Fruit fly (Drosophila melanogaster) whole organism, embryonic: Measurements from ENCODE around the gene CG17187.

Experiments used
- Adf1 ChIP-seq: fragments of 200-800 bp; sonication (Bioruptor generic); IDR thresholded peaks from 2 replicates; pipeline ENCODE4 v1.3.6; 2022; ENCODE audit warnings: missing biosample characterization, missing genetic modification characterization
- B-H2 ChIP-seq: fragments of 200-800 bp; sonication (Bioruptor generic); optimal IDR thresholded peaks from 2 replicates; lab custom pipeline; 2018; ENCODE audit warnings: missing biosample characterization, mild to moderate bottlenecking, missing genetic modification characterization
- CG10147 ChIP-seq: fragments of 200-800 bp; sonication (Bioruptor generic); optimal IDR thresholded peaks from 2 replicates; lab custom pipeline; 2019; ENCODE audit warnings: missing biosample characterization, mild to moderate bottlenecking, missing genetic modification characterization, moderate library complexity
- CG14710 ChIP-seq: fragments of 200-800 bp; sonication (Bioruptor generic); optimal IDR thresholded peaks from 3 replicates; lab custom pipeline; 2019; ENCODE audit warnings: missing biosample characterization, mild to moderate bottlenecking, missing genetic modification characterization, moderate library complexity
- CG1529 ChIP-seq: fragments of 200-800 bp; sonication (Bioruptor generic); optimal IDR thresholded peaks from 3 replicates; lab custom pipeline; 2018; ENCODE audit warnings: missing biosample characterization, missing genetic modification characterization
- CG16779 ChIP-seq: fragments of 200-800 bp; sonication (Bioruptor generic); IDR thresholded peaks from 2 replicates; pipeline ENCODE4 v1.3.6; 2022; ENCODE audit warnings: missing biosample characterization, missing genetic modification characterization
- CG16813 ChIP-seq: fragments of 200-800 bp; sonication (Bioruptor generic); IDR thresholded peaks from 3 replicates; pipeline ENCODE4 v1.3.6; 2022; ENCODE audit warnings: missing biosample characterization, missing genetic modification characterization; ENCODE audit not compliant: partially characterized antibody
- CG31388 ChIP-seq: fragments of 200-800 bp; sonication (Bioruptor generic); optimal IDR thresholded peaks from 2 replicates; lab custom pipeline; 2016; ENCODE audit warnings: missing biosample characterization, missing genetic modification characterization
- CG34422 ChIP-seq: fragments of 200-800 bp; sonication (Bioruptor generic); IDR thresholded peaks from 3 replicates; pipeline ENCODE4 v1.3.6; 2022; ENCODE audit warnings: missing biosample characterization, missing genetic modification characterization
- CG3995 ChIP-seq: fragments of 200-800 bp; sonication (Bioruptor generic); optimal IDR thresholded peaks from 3 replicates; lab custom pipeline; 2016; ENCODE audit warnings: missing biosample characterization, missing genetic modification characterization
- CG4360 ChIP-seq: fragments of 200-800 bp; sonication (Bioruptor generic); IDR thresholded peaks from 2 replicates; pipeline ENCODE4 v1.3.6; 2022; ENCODE audit warnings: missing biosample characterization, missing genetic modification characterization
- CG5245 ChIP-seq: fragments of 200-800 bp; sonication (Bioruptor generic); optimal IDR thresholded peaks from 3 replicates; lab custom pipeline; 2016; ENCODE audit warnings: missing biosample characterization, missing genetic modification characterization
- CG6765 ChIP-seq: fragments of 200-800 bp; sonication (Bioruptor generic); optimal IDR thresholded peaks from 3 replicates; lab custom pipeline; 2017; ENCODE audit warnings: missing biosample characterization, mild to moderate bottlenecking, missing genetic modification characterization
- CG7556 ChIP-seq: fragments of 200-800 bp; sonication (Bioruptor generic); optimal IDR thresholded peaks from 2 replicates; lab custom pipeline; 2017; ENCODE audit warnings: missing biosample characterization, mild to moderate bottlenecking, missing genetic modification characterization
- CG8478 ChIP-seq: fragments of >200 bp; optimal IDR thresholded peaks from 2 replicates; lab custom pipeline; 2018
- CG8944 ChIP-seq: fragments of 200-800 bp; sonication (Bioruptor generic); optimal IDR thresholded peaks from 3 replicates; lab custom pipeline; 2016; ENCODE audit warnings: missing biosample characterization, missing genetic modification characterization
- CG9437 ChIP-seq: fragments of 200-800 bp; sonication (Bioruptor generic); optimal IDR thresholded peaks from 2 replicates; lab custom pipeline; 2018; ENCODE audit warnings: missing biosample characterization, mild to moderate bottlenecking, missing genetic modification characterization
- CkIIα-i1 ChIP-seq: fragments of 200-800 bp; sonication (Bioruptor generic); IDR thresholded peaks from 2 replicates; pipeline ENCODE4 v1.3.6; 2022; ENCODE audit warnings: missing biosample characterization, missing genetic modification characterization
- D ChIP-seq, 2 experiments: fragments of 200-800 bp in 1 of 2; fragments of >200 bp in 1 of 2; sonication (Bioruptor generic) in 1 of 2; optimal IDR thresholded peaks; 2 replicates in 1 of 2; 3 replicates in 1 of 2; lab custom pipeline; 2017; ENCODE audit warnings: mild to moderate bottlenecking in 1 of 2, missing biosample characterization in 1 of 2, missing genetic modification characterization in 1 of 2, missing genetic modification reagents in 1 of 2
- HHEX ChIP-seq: fragments of 200-800 bp; sonication (Bioruptor generic); optimal IDR thresholded peaks from 3 replicates; lab custom pipeline; 2017; ENCODE audit warnings: missing biosample characterization, mild to moderate bottlenecking, missing genetic modification characterization, missing genetic modification reagents
- MTF-1 ChIP-seq: fragments of 200-800 bp; sonication (Bioruptor generic); optimal IDR thresholded peaks from 2 replicates; lab custom pipeline; 2018; ENCODE audit warnings: missing biosample characterization, mild to moderate bottlenecking, missing genetic modification characterization, borderline replicate concordance
- NC2α ChIP-seq: fragments of 200-800 bp; sonication (Bioruptor generic); optimal IDR thresholded peaks from 2 replicates; lab custom pipeline; 2016; ENCODE audit warnings: missing biosample characterization, missing genetic modification characterization
- Opbp ChIP-seq: fragments of 200-800 bp; sonication (Bioruptor generic); IDR thresholded peaks from 3 replicates; pipeline ENCODE4 v1.3.6; 2022; ENCODE audit warnings: missing biosample characterization, missing genetic modification characterization; ENCODE audit not compliant: partially characterized antibody
- Rx ChIP-seq: fragments of 200-800 bp; sonication (Bioruptor generic); IDR thresholded peaks from 2 replicates; pipeline ENCODE4 v1.3.6; 2022; ENCODE audit warnings: missing biosample characterization, missing genetic modification characterization
- Ssrp ChIP-seq: fragments of 200-800 bp; sonication (Bioruptor generic); optimal IDR thresholded peaks from 2 replicates; lab custom pipeline; 2018; ENCODE audit warnings: missing biosample characterization, mild to moderate bottlenecking, missing genetic modification characterization, moderate library complexity
- Trl ChIP-seq, 3 experiments: fragments of >200 bp in 2 of 3; fragments of 200-800 bp in 1 of 3; sonication (Bioruptor generic) in 1 of 3; optimal IDR thresholded peaks; 2 replicates in 1 of 3; 3 replicates in 2 of 3; lab custom pipeline; 2016 to 2017; ENCODE audit warnings: missing biosample characterization in 1 of 3, missing genetic modification characterization in 1 of 3
- Usf ChIP-seq: fragments of 200-800 bp; sonication (Bioruptor generic); optimal IDR thresholded peaks from 2 replicates; lab custom pipeline; 2017; ENCODE audit warnings: missing genotype, missing biosample characterization, missing genetic modification characterization
- YL-1 ChIP-seq: fragments of 200-800 bp; sonication (Bioruptor generic); optimal IDR thresholded peaks from 3 replicates; lab custom pipeline; 2017; ENCODE audit warnings: missing biosample characterization, mild to moderate bottlenecking, missing genetic modification characterization
- ato ChIP-seq: fragments of 200-800 bp; sonication (Bioruptor generic); IDR thresholded peaks from 2 replicates; pipeline ENCODE4 v1.3.6; 2022; ENCODE audit warnings: missing biosample characterization, missing genetic modification characterization; ENCODE audit not compliant: partially characterized antibody
- croc ChIP-seq: fragments of 200-800 bp; sonication (Bioruptor generic); conservative IDR thresholded peaks from 3 replicates; pipeline ENCODE4 v1.3.6; 2022; ENCODE audit warnings: missing biosample characterization, missing genetic modification characterization
- da ChIP-seq: fragments of 200-800 bp; sonication (Bioruptor generic); optimal IDR thresholded peaks from 2 replicates; lab custom pipeline; 2016; ENCODE audit warnings: missing biosample characterization, missing genetic modification characterization
- dan ChIP-seq: fragments of 200-800 bp; sonication (Bioruptor generic); IDR thresholded peaks from 2 replicates; pipeline ENCODE4 v1.3.6; 2022; ENCODE audit warnings: missing biosample characterization, missing genetic modification characterization
- gcm2 ChIP-seq: fragments of 200-800 bp; sonication (Bioruptor generic); optimal IDR thresholded peaks from 2 replicates; lab custom pipeline; 2016; ENCODE audit warnings: missing biosample characterization, missing genetic modification characterization
- gsb-n ChIP-seq: fragments of 200-800 bp; sonication (Bioruptor generic); optimal IDR thresholded peaks from 3 replicates; lab custom pipeline; 2018; ENCODE audit warnings: missing biosample characterization, mild to moderate bottlenecking, missing genetic modification characterization
- ham ChIP-seq: fragments of 200-800 bp; sonication (Bioruptor generic); IDR thresholded peaks from 2 replicates; pipeline ENCODE4 v1.3.6; 2022; ENCODE audit warnings: missing biosample characterization, missing genetic modification characterization
- lab ChIP-seq: fragments of 200-800 bp; sonication (Bioruptor generic); optimal IDR thresholded peaks from 3 replicates; lab custom pipeline; 2017; ENCODE audit warnings: missing biosample characterization, missing genetic modification characterization, mild to moderate bottlenecking, moderate library complexity, missing genetic modification reagents
- lbe ChIP-seq: fragments of 200-800 bp; sonication (Bioruptor generic); optimal IDR thresholded peaks from 2 replicates; lab custom pipeline; 2016; ENCODE audit warnings: missing biosample characterization, mild to moderate bottlenecking, missing genetic modification characterization
- lilli ChIP-seq: fragments of 200-800 bp; sonication (Bioruptor generic); optimal IDR thresholded peaks from 3 replicates; lab custom pipeline; 2016; ENCODE audit warnings: missing biosample characterization, missing genetic modification characterization
- mam ChIP-seq: fragments of 200-800 bp; sonication (Bioruptor generic); optimal IDR thresholded peaks from 3 replicates; lab custom pipeline; 2016; ENCODE audit warnings: missing biosample characterization, missing genetic modification characterization
- nom ChIP-seq: fragments of 200-800 bp; sonication (Bioruptor generic); optimal IDR thresholded peaks from 2 replicates; lab custom pipeline; 2017; ENCODE audit warnings: missing biosample characterization, missing genetic modification characterization, mild to moderate bottlenecking, moderate library complexity, missing genetic modification reagents
- pb ChIP-seq: fragments of 200-800 bp; sonication (Bioruptor generic); optimal IDR thresholded peaks from 3 replicates; lab custom pipeline; 2016; ENCODE audit warnings: missing biosample characterization, missing genetic modification characterization
- pnt ChIP-seq: fragments of 200-800 bp; sonication (Bioruptor generic); optimal IDR thresholded peaks from 3 replicates; lab custom pipeline; 2016; ENCODE audit warnings: missing biosample characterization, missing genetic modification characterization
- prd ChIP-seq, 3 experiments: fragments of >200 bp in 2 of 3; fragments of 200-800 bp in 1 of 3; sonication (Bioruptor generic) in 1 of 3; optimal IDR thresholded peaks in 2 of 3; IDR thresholded peaks in 1 of 3; 2 replicates in 2 of 3; 3 replicates in 1 of 3; pipeline versions ENCODE4 v1.3.6 to Lab custom; 2017 to 2022; ENCODE audit warnings: missing biosample characterization in 1 of 3, missing genetic modification characterization in 1 of 3
- pum ChIP-seq: fragments of 200-800 bp; sonication (Bioruptor generic); optimal IDR thresholded peaks from 2 replicates; lab custom pipeline; 2016; ENCODE audit warnings: missing biosample characterization, missing genetic modification characterization
- schlank ChIP-seq: fragments of 200-800 bp; sonication (Bioruptor generic); optimal IDR thresholded peaks from 2 replicates; lab custom pipeline; 2018; ENCODE audit warnings: missing biosample characterization, mild to moderate bottlenecking, missing genetic modification characterization
- scrt ChIP-seq: fragments of 200-800 bp; sonication (Bioruptor generic); optimal IDR thresholded peaks from 2 replicates; lab custom pipeline; 2018; ENCODE audit warnings: missing biosample characterization, mild to moderate bottlenecking, missing genetic modification characterization, moderate library complexity
- sens ChIP-seq: fragments of 200-800 bp; sonication (Bioruptor generic); peaks from one replicate; lab custom pipeline; 2016; ENCODE audit warnings: missing biosample characterization, missing genetic modification characterization
- twi ChIP-seq: fragments of 200-800 bp; optimal IDR thresholded peaks from 2 replicates; lab custom pipeline; 2019; ENCODE audit warnings: missing biosample characterization, mild to moderate bottlenecking, missing genetic modification characterization, moderate library complexity
- zen ChIP-seq: fragments of 200-800 bp; sonication (Bioruptor generic); optimal IDR thresholded peaks from 3 replicates; lab custom pipeline; 2018; ENCODE audit warnings: missing biosample characterization, mild to moderate bottlenecking, missing genetic modification characterization, moderate library complexity

CG17187 gene

dm6 chr3R:11209801-11210402 lies 21.8 kb downstream of the CG17187 start, which contains the start of the genes SdhC and Tctp (continued):
- TF ChIP-seq B-H2 (peak; percentile 61), CG8944 (GFP tag; lab: Kevin White, UChicago) (no peak), CG3995 (GFP tag; lab: Kevin White, UChicago) (peak; percentile 45), YL-1 (GFP tag; lab: Kevin White, UChicago) (peak; percentile 90), Opbp (no peak), pum (GFP tag; lab: Kevin White, UChicago) (no peak), gcm2 (GFP tag; lab: Kevin White, UChicago) (no peak), ham (no peak), CG4360 (no peak), pb (GFP tag; lab: Kevin White, UChicago) (peak; percentile 18), da (GFP tag; lab: Kevin White, UChicago) (no peak), lbe (GFP tag; lab: Kevin White, UChicago) (peak; percentile 7), pnt (GFP tag; lab: Kevin White, UChicago) (no peak), lab (peak; percentile 41), CG31388 (no peak), CG14710 (tag; lab: Kevin White, UChicago) (peak; percentile 89), CG16779 (GFP tag; lab: Robert Waterston, UW) (no peak), lilli (GFP tag; lab: Kevin White, UChicago) (peak; percentile 44), CG1529 (GFP tag; lab: Kevin White, UChicago) (peak; percentile 6), croc (no peak), Ssrp (tag; lab: Kevin White, UChicago) (no peak), CG6765 (GFP tag; lab: Kevin White, UChicago) (peak; percentile 40), CG10147 (peak; percentile 6), D (optimal IDR thresholded peaks at IDR 0.05; lab: Kevin White, UChicago) (no peak), D (GFP tag; optimal IDR thresholded peaks at IDR 0.05; lab: Kevin White, UChicago) (no peak), sens (peak; percentile 90), MTF-1 (GFP tag; lab: Kevin White, UChicago) (no peak), CG9437 (peak; percentile 36), dan (GFP tag; lab: Robert Waterston, UW) (no peak), NC2α (GFP tag; lab: Kevin White, UChicago) (no peak), gsb-n (tag; lab: Kevin White, UChicago) (peak; percentile 45), CG7556 (GFP tag; lab: Kevin White, UChicago) (peak; percentile 33), mam (GFP tag; lab: Kevin White, UChicago) (peak; percentile 47), Usf (GFP tag; lab: Kevin White, UChicago) (no peak), scrt (GFP tag; lab: Kevin White, UChicago) (peak; percentile 32), zen (tag; lab: Kevin White, UChicago) (peak; percentile 70), CkIIα-i1 (GFP tag; lab: Robert Waterston, UW) (no peak), HHEX (GFP tag; lab: Kevin White, UChicago) (no peak), prd (optimal IDR thresholded peaks at IDR 0.05; lab: Kevin White, UChicago) (no peak), prd (GFP tag; IDR thresholded peaks at IDR 0.05; lab: Robert Waterston, UW) (no peak), nom (GFP tag; lab: Kevin White, UChicago) (peak; percentile 73), CG5245 (GFP tag; lab: Kevin White, UChicago) (no peak), Trl (optimal IDR thresholded peaks at IDR 0.05; lab: Kevin White, UChicago) (peak in 1 of 2 experiments; percentile 15), Trl (GFP tag; optimal IDR thresholded peaks at IDR 0.05; lab: Kevin White, UChicago) (peak; percentile 51), CG34422 (GFP tag; lab: Robert Waterston, UW) (peak; percentile 30; the same call in 1 of the 3 replicates), CG8478 (no peak), Adf1 (GFP tag; lab: Robert Waterston, UW) (no peak), Rx (GFP tag; lab: Robert Waterston, UW) (no peak), schlank (tag; lab: Kevin White, UChicago) (no peak), ato (GFP tag; lab: Robert Waterston, UW) (no peak), twi (no peak), CG16813 (GFP tag; lab: Robert Waterston, UW) (peak; percentile 20; the same call in 1 of the 3 replicates)
